Worm (Caenorhabditis elegans): ENCODE data around the gene nlp-63.

ce11 chrII:10174338-10174737 lies 19.1 kb downstream of the nlp-63 start, which contains the start of gene F33H1.4:
- TF ChIP-seq cog-1 (tag; optimal IDR thresholded peaks at IDR 0.05) (no peak), klf-2 (GFP tag; conservative IDR thresholded peaks at IDR 0.05) (no peak), T22C8.4 (GFP tag; IDR thresholded peaks at IDR 0.05) (peak; percentile 37; the same call in 1 of the 2 replicates), flt-1 (GFP tag; IDR thresholded peaks at IDR 0.05) (no peak)

Measured in whole organism, midembryonic.